Worm (Caenorhabditis elegans) whole organism, L3 larva: Measurements from ENCODE around the gene pcp-4.

ENCODE experiments used
- R02D3.7 ChIP-seq: fragments of 150-350 bp; optimal IDR thresholded peaks from 2 replicates; lab custom pipeline; 2014; ENCODE audit warnings: missing biosample characterization, missing genetic modification characterization
- aly-2 ChIP-seq: fragments of 150-350 bp; optimal IDR thresholded peaks from 2 replicates; lab custom pipeline; 2014; ENCODE audit warnings: missing biosample characterization, missing genetic modification characterization
- nfya-1 ChIP-seq: sonication (generic microtip); optimal IDR thresholded peaks from 2 replicates; lab custom pipeline; 2017; ENCODE audit warnings: missing genetic modification characterization, mild to moderate bottlenecking, missing compliant biosample characterization, antibody characterized with exemption, moderate library complexity; ENCODE audit not compliant: insufficient read depth
- nhr-25 ChIP-seq: sonication (generic microtip); optimal IDR thresholded peaks from 2 replicates; lab custom pipeline; 2017; ENCODE audit warnings: missing biosample characterization, missing genetic modification characterization
- nhr-28 ChIP-seq: fragments of 150-350 bp; optimal IDR thresholded peaks from 2 replicates; lab custom pipeline; 2014; ENCODE audit warnings: missing biosample characterization, missing genetic modification characterization
- nhr-77 ChIP-seq: fragments of 150-350 bp; optimal IDR thresholded peaks from 2 replicates; lab custom pipeline; 2014; ENCODE audit warnings: missing biosample characterization, missing genetic modification characterization
- pha-4 ChIP-seq: fragments of 150-350 bp; optimal IDR thresholded peaks from 2 replicates; lab custom pipeline; 2014; ENCODE audit warnings: missing biosample characterization, missing genetic modification reagents, missing genetic modification characterization

- TF ChIP-seq pha-4 (tag; lab: Kevin White, UChicago) (no peak), nhr-25 (tag; lab: Kevin White, UChicago) (no peak), aly-2 (tag; lab: Kevin White, UChicago) (no peak), R02D3.7 (no peak), nfya-1 (tag; lab: Kevin White, UChicago) (no peak), nhr-77 (tag; lab: Kevin White, UChicago) (no peak), nhr-28 (tag; lab: Kevin White, UChicago) (no peak)
Measured at ce11 chrV:19801033-19801432, 29.8 kb downstream of the pcp-4 start, which contains the start of gene Y116F11B.2.
